Worm (Caenorhabditis elegans) whole organism, L4 larva: ENCODE data around the gene fbxa-151.
A peak's percentile ranks its signal among the peaks of the same experiment; 100 is the strongest.

Experiments
- F10B5.3 ChIP-seq: sonication (generic microtip); optimal IDR thresholded peaks from 2 replicates; lab custom pipeline; 2016; ENCODE audit warnings: mild to moderate bottlenecking, missing genetic modification characterization, missing compliant biosample characterization
- ZK337.2 ChIP-seq: fragments of 200-800 bp; sonication (Bioruptor generic); IDR thresholded peaks from 2 replicates; pipeline ENCODE4 v1.3.6; 2022; ENCODE audit warnings: missing genetic modification reagents, missing genetic modification characterization, missing compliant biosample characterization
- aha-1 ChIP-seq: fragments of 150-350 bp; peaks from one replicate; lab custom pipeline; 2014; ENCODE audit warnings: missing biosample characterization, missing genetic modification characterization
- arid-1 ChIP-seq: fragments of 200-800 bp; sonication (Bioruptor generic); conservative IDR thresholded peaks from 2 replicates; pipeline ENCODE4 v1.3.6; 2022; ENCODE audit warnings: missing genetic modification reagents, missing genetic modification characterization, missing compliant biosample characterization
- attf-4 ChIP-seq: sonication (generic microtip); optimal IDR thresholded peaks from 3 replicates; lab custom pipeline; 2017; ENCODE audit warnings: missing biosample characterization, missing genetic modification characterization
- ceh-20 ChIP-seq: fragments of 200-800 bp; sonication (Bioruptor generic); IDR thresholded peaks from 2 replicates; pipeline ENCODE4 v1.3.6; 2022; ENCODE audit warnings: missing genetic modification reagents, missing genetic modification characterization, missing compliant biosample characterization
- ceh-62 ChIP-seq: sonication (generic microtip); optimal IDR thresholded peaks from 2 replicates; lab custom pipeline; 2017; ENCODE audit warnings: missing biosample characterization, missing genetic modification characterization
- ces-1 ChIP-seq: fragments of 150-350 bp; sonication (generic microtip); optimal IDR thresholded peaks from 4 replicates; lab custom pipeline; 2014; ENCODE audit warnings: missing biosample characterization, missing genetic modification reagents, missing genetic modification characterization
- daf-16 ChIP-seq, 3 experiments: sonication (generic microtip); optimal IDR thresholded peaks; 2 replicates each; lab custom pipeline; 2016 to 2017; ENCODE audit warnings: missing genetic modification characterization in 3 of 3, missing genetic modification reagents in 3 of 3, mild to moderate bottlenecking in 2 of 3, missing compliant biosample characterization in 2 of 3, missing biosample characterization in 1 of 3, moderate library complexity in 1 of 3
- dmd-6 ChIP-seq: fragments of 200-800 bp; sonication (Bioruptor generic); IDR thresholded peaks from 2 replicates; pipeline ENCODE4 v1.3.6; 2022; ENCODE audit warnings: missing genetic modification reagents, missing genetic modification characterization, missing compliant biosample characterization
- dmd-8 ChIP-seq: fragments of 200-800 bp; sonication (Bioruptor generic); IDR thresholded peaks from 2 replicates; pipeline ENCODE4 v1.3.6; 2022; ENCODE audit warnings: missing genetic modification characterization, missing compliant biosample characterization
- dmd-9 ChIP-seq: fragments of 200-800 bp; sonication (Bioruptor generic); IDR thresholded peaks from 2 replicates; pipeline ENCODE4 v1.3.6; 2022; ENCODE audit warnings: missing genetic modification reagents, missing genetic modification characterization, missing compliant biosample characterization
- dpl-1 ChIP-seq: fragments of 150-350 bp; optimal IDR thresholded peaks from 2 replicates; lab custom pipeline; 2014; ENCODE audit warnings: missing biosample characterization, missing genetic modification reagents, missing genetic modification characterization
- dve-1 ChIP-seq: sonication (generic microtip); optimal IDR thresholded peaks from 2 replicates; lab custom pipeline; 2017; ENCODE audit warnings: antibody characterized with exemption, mild to moderate bottlenecking, missing genetic modification characterization, missing compliant biosample characterization; ENCODE audit not compliant: insufficient read depth
- egl-27 ChIP-seq: sonication (generic microtip); optimal IDR thresholded peaks from 3 replicates; lab custom pipeline; 2017; ENCODE audit warnings: missing biosample characterization, missing genetic modification reagents, missing genetic modification characterization
- egl-43 ChIP-seq: fragments of 200-800 bp; sonication (Bioruptor generic); IDR thresholded peaks from 2 replicates; pipeline ENCODE4 v1.3.6; 2022; ENCODE audit warnings: missing genetic modification reagents, missing genetic modification characterization, missing compliant biosample characterization
- fos-1 ChIP-seq: fragments of 150-350 bp; optimal IDR thresholded peaks from 2 replicates; lab custom pipeline; 2014; ENCODE audit warnings: missing biosample characterization, missing genetic modification characterization
- hif-1 ChIP-seq, 2 experiments: sonication (generic microtip); optimal IDR thresholded peaks; 2 replicates each; lab custom pipeline; 2016 to 2017; ENCODE audit warnings: missing compliant biosample characterization in 2 of 2, missing genetic modification characterization in 2 of 2, missing genetic modification reagents in 2 of 2, missing genotype in 2 of 2, mild to moderate bottlenecking in 1 of 2
- hlh-11 ChIP-seq: fragments of 200-800 bp; sonication (Bioruptor generic); optimal IDR thresholded peaks from 2 replicates; lab custom pipeline; 2018; ENCODE audit warnings: mild to moderate bottlenecking, missing genetic modification characterization, missing compliant biosample characterization
- hmg-1.1 ChIP-seq: fragments of 200-800 bp; sonication (Bioruptor generic); IDR thresholded peaks from 2 replicates; pipeline ENCODE4 v1.3.6; 2022; ENCODE audit warnings: missing genetic modification reagents, missing genetic modification characterization, missing compliant biosample characterization
- lin-38 ChIP-seq: fragments of 200-800 bp; sonication (Bioruptor generic); IDR thresholded peaks from 2 replicates; pipeline ENCODE4 v1.3.6; 2022; ENCODE audit warnings: missing genetic modification reagents, missing genetic modification characterization, missing compliant biosample characterization
- lin-39 ChIP-seq: fragments of 150-350 bp; optimal IDR thresholded peaks from 2 replicates; lab custom pipeline; 2014; ENCODE audit warnings: missing biosample characterization, missing genetic modification reagents, missing genetic modification characterization
- lsy-2 ChIP-seq, 2 experiments: fragments of 150-350 bp in 1 of 2; sonication (generic microtip) in 1 of 2; optimal IDR thresholded peaks; 2 replicates each; lab custom pipeline; 2014 to 2017; ENCODE audit warnings: missing biosample characterization in 2 of 2, missing genetic modification characterization in 2 of 2
- madf-5 ChIP-seq, 2 experiments: fragments of 200-800 bp; sonication (Bioruptor generic); IDR thresholded peaks; 2 replicates each; pipeline ENCODE4 v1.3.6; 2022; ENCODE audit warnings: missing compliant biosample characterization in 2 of 2, missing genetic modification characterization in 2 of 2
- madf-9 ChIP-seq: fragments of 200-800 bp; sonication (Bioruptor generic); conservative IDR thresholded peaks from 2 replicates; pipeline ENCODE4 v1.3.6; 2022; ENCODE audit warnings: missing genetic modification reagents, missing genetic modification characterization, missing compliant biosample characterization
- mdl-1 ChIP-seq, 2 experiments: fragments of 150-350 bp in 1 of 2; sonication (generic microtip) in 1 of 2; optimal IDR thresholded peaks; 2 replicates each; lab custom pipeline; 2014 to 2017; ENCODE audit warnings: missing biosample characterization in 2 of 2, missing genetic modification characterization in 2 of 2
- mxl-2 ChIP-seq: fragments of 200-800 bp; sonication (Bioruptor generic); conservative IDR thresholded peaks from 2 replicates; pipeline ENCODE4 v1.3.6; 2022; ENCODE audit warnings: missing genetic modification reagents, missing genetic modification characterization, missing compliant biosample characterization
- nhr-10 ChIP-seq: fragments of 150-350 bp; optimal IDR thresholded peaks from 2 replicates; lab custom pipeline; 2014; ENCODE audit warnings: missing biosample characterization, missing genetic modification characterization
- nhr-102 ChIP-seq: sonication (generic microtip); optimal IDR thresholded peaks from 2 replicates; lab custom pipeline; 2016; ENCODE audit warnings: mild to moderate bottlenecking, missing genetic modification characterization, moderate library complexity, missing compliant biosample characterization
- nhr-11 ChIP-seq: fragments of 150-350 bp; optimal IDR thresholded peaks from 2 replicates; lab custom pipeline; 2014; ENCODE audit warnings: missing biosample characterization, missing genetic modification characterization
- nhr-111 ChIP-seq: fragments of 200-800 bp; sonication (Bioruptor generic); optimal IDR thresholded peaks from 2 replicates; lab custom pipeline; 2018; ENCODE audit warnings: mild to moderate bottlenecking, missing genetic modification characterization, missing compliant biosample characterization
- nhr-237 ChIP-seq: sonication (generic microtip); optimal IDR thresholded peaks from 2 replicates; lab custom pipeline; 2017; ENCODE audit warnings: missing biosample characterization, missing genetic modification characterization
- nhr-25 ChIP-seq: sonication (generic microtip); optimal IDR thresholded peaks from 2 replicates; lab custom pipeline; 2017; ENCODE audit warnings: missing genetic modification characterization, mild to moderate bottlenecking, missing compliant biosample characterization, antibody characterized with exemption, moderate library complexity, borderline replicate concordance; ENCODE audit not compliant: insufficient read depth
- nhr-28 ChIP-seq: fragments of 150-350 bp; optimal IDR thresholded peaks from 2 replicates; lab custom pipeline; 2014; ENCODE audit warnings: missing biosample characterization, missing genetic modification characterization
- nhr-41 ChIP-seq: fragments of 200-800 bp; sonication (Bioruptor generic); IDR thresholded peaks from 2 replicates; pipeline ENCODE4 v1.3.6; 2022; ENCODE audit warnings: missing genetic modification reagents, missing genetic modification characterization, missing compliant biosample characterization
- nhr-42 ChIP-seq: fragments of 200-800 bp; sonication (Bioruptor generic); IDR thresholded peaks from 2 replicates; pipeline ENCODE4 v1.3.6; 2022; ENCODE audit warnings: missing genetic modification characterization, missing compliant biosample characterization
- nhr-6 ChIP-seq: fragments of 150-350 bp; optimal IDR thresholded peaks from 2 replicates; lab custom pipeline; 2014; ENCODE audit warnings: missing biosample characterization, missing genetic modification characterization
- nhr-76 ChIP-seq: fragments of 150-350 bp; optimal IDR thresholded peaks from 2 replicates; lab custom pipeline; 2014; ENCODE audit warnings: missing biosample characterization, missing genetic modification characterization
- nhr-77 ChIP-seq: fragments of 150-350 bp; optimal IDR thresholded peaks from 2 replicates; lab custom pipeline; 2014; ENCODE audit warnings: missing biosample characterization, missing genetic modification characterization
- pqm-1 ChIP-seq: sonication (generic microtip); optimal IDR thresholded peaks from 2 replicates; lab custom pipeline; 2017; ENCODE audit warnings: missing biosample characterization, missing genetic modification characterization
- saeg-2 ChIP-seq: fragments of 200-800 bp; sonication (Bioruptor generic); IDR thresholded peaks from 2 replicates; pipeline ENCODE4 v1.3.6; 2022; ENCODE audit warnings: missing genetic modification reagents, missing genetic modification characterization, missing compliant biosample characterization
- set-16 ChIP-seq: fragments of 200-800 bp; sonication (Bioruptor generic); IDR thresholded peaks from 2 replicates; pipeline ENCODE4 v1.3.6; 2022; ENCODE audit warnings: missing genetic modification reagents, missing genetic modification characterization, missing compliant biosample characterization
- skn-1 ChIP-seq: fragments of 150-350 bp; optimal IDR thresholded peaks from 2 replicates; lab custom pipeline; 2014; ENCODE audit warnings: missing biosample characterization, missing genetic modification characterization
- spr-3 ChIP-seq: fragments of 200-800 bp; sonication (Bioruptor generic); optimal IDR thresholded peaks from 2 replicates; lab custom pipeline; 2018; ENCODE audit warnings: mild to moderate bottlenecking, missing genetic modification characterization, missing compliant biosample characterization
- tra-1 ChIP-seq: fragments of 200-800 bp; sonication (Bioruptor generic); IDR thresholded peaks from 2 replicates; pipeline ENCODE4 v1.3.6; 2022; ENCODE audit warnings: missing genetic modification reagents, missing genetic modification characterization, missing compliant biosample characterization
- unc-130 ChIP-seq: sonication (generic microtip); optimal IDR thresholded peaks from 2 replicates; lab custom pipeline; 2016; ENCODE audit warnings: missing genetic modification reagents, missing genetic modification characterization, missing compliant biosample characterization
- unc-39 ChIP-seq: sonication (generic microtip); optimal IDR thresholded peaks from 2 replicates; lab custom pipeline; 2017; ENCODE audit warnings: missing biosample characterization, missing genetic modification characterization
- unc-62 ChIP-seq, 3 experiments: fragments of 150-350 bp in 1 of 3; sonication (generic microtip); optimal IDR thresholded peaks in 2 of 3; peaks in 1 of 3; 1 replicate in 1 of 3; 2 replicates in 2 of 3; lab custom pipeline; 2014 to 2017; ENCODE audit warnings: missing biosample characterization in 3 of 3, missing genetic modification characterization in 3 of 3, missing genetic modification reagents in 3 of 3, missing genotype in 1 of 3
- zfp-3 ChIP-seq: fragments of 200-800 bp; sonication (Bioruptor generic); conservative IDR thresholded peaks from 2 replicates; pipeline ENCODE4 v1.3.6; 2022; ENCODE audit warnings: missing genetic modification reagents, missing genetic modification characterization, missing compliant biosample characterization
- zip-11 ChIP-seq: fragments of 200-800 bp; sonication (Bioruptor generic); IDR thresholded peaks from 2 replicates; pipeline ENCODE4 v1.3.6; 2022; ENCODE audit warnings: missing genetic modification characterization, missing compliant biosample characterization
- zip-2 ChIP-seq: fragments of 150-350 bp; optimal IDR thresholded peaks from 2 replicates; lab custom pipeline; 2014; ENCODE audit warnings: missing biosample characterization, missing genetic modification characterization
- ztf-7 ChIP-seq: fragments of 150-350 bp; optimal IDR thresholded peaks from 2 replicates; lab custom pipeline; 2014; ENCODE audit warnings: missing biosample characterization, missing genetic modification characterization

Gene fbxa-151

DNA sequence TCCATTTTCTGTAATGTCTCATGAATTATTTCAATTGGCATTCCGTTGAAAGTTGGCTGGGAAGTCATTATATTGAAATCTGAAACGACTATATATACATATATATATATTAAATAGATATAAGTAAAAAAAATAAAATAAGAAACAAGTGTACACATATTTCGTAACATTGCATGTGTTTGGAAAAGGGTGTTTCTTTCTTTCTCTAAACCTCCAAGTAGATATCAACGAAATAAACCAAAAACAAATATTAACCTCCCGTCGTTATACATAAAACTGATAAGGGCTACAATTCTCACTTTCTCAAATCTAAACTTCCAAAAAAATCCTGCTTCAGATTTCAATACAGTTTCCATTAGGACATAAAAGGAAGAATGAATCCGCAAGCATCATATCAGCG is 41.5 kb upstream of the fbxa-151 start, which contains the start of gene fbxa-79:
Gene fbxa-79 (minus strand): TSS at position 86 of the 400 bp plus-strand sequence.
- TF ChIP-seq ceh-20 (GFP tag; lab: Robert Waterston, UW) (no peak), nhr-42 (no peak), nhr-28 (tag; lab: Kevin White, UChicago) (peak; percentile 78), set-16 (GFP tag; lab: Robert Waterston, UW) (no peak), spr-3 (GFP tag; lab: Kevin White, UChicago) (no peak), zfp-3 (no peak), ces-1 (no peak), hmg-1.1 (GFP tag; lab: Robert Waterston, UW) (no peak), nhr-76 (tag; lab: Kevin White, UChicago) (no peak), hif-1 (tag; optimal IDR thresholded peaks at IDR 0.05; lab: Kevin White, UChicago) (no peak), saeg-2 (GFP tag; lab: Robert Waterston, UW) (no peak), ceh-62 (no peak), mdl-1 (tag; optimal IDR thresholded peaks at IDR 0.05; lab: Kevin White, UChicago) (no peak), nhr-11 (tag; lab: Kevin White, UChicago) (no peak), nhr-237 (tag; lab: Kevin White, UChicago) (no peak), tra-1 (GFP tag; lab: Robert Waterston, UW) (no peak), egl-27 (tag; lab: Kevin White, UChicago) (no peak), lsy-2 (tag; optimal IDR thresholded peaks at IDR 0.05; lab: Kevin White, UChicago) (no peak), zip-11 (GFP tag; lab: Robert Waterston, UW) (no peak), unc-130 (GFP tag; lab: Kevin White, UChicago) (no peak), zip-2 (peak; percentile 91), unc-39 (tag; lab: Kevin White, UChicago) (no peak), madf-9 (no peak), dmd-9 (GFP tag; lab: Robert Waterston, UW) (no peak), unc-62 (GFP tag; optimal IDR thresholded peaks at IDR 0.05 in 1 of 2; lab: Kevin White, UChicago) (peak in 1 of 2 experiments; percentile 25), unc-62 (tag; optimal IDR thresholded peaks at IDR 0.05; lab: Kevin White, UChicago) (no peak), egl-43 (GFP tag; lab: Robert Waterston, UW) (no peak), nhr-10 (tag; lab: Kevin White, UChicago) (no peak), dve-1 (peak; percentile 38), nhr-6 (tag; lab: Kevin White, UChicago) (no peak), nhr-102 (tag; lab: Kevin White, UChicago) (no peak), nhr-41 (GFP tag; lab: Robert Waterston, UW) (no peak), ztf-7 (peak; percentile 66), F10B5.3 (tag; lab: Kevin White, UChicago) (no peak), nhr-77 (tag; lab: Kevin White, UChicago) (no peak), lin-39 (tag; lab: Kevin White, UChicago) (no peak), dmd-8 (no peak), madf-5 (GFP tag; IDR thresholded peaks at IDR 0.05; lab: Robert Waterston, UW) (no peak), dpl-1 (GFP tag; lab: Kevin White, UChicago) (no peak), aha-1 (tag; lab: Kevin White, UChicago) (peak; percentile 1), pqm-1 (tag; lab: Kevin White, UChicago) (peak; percentile 86), nhr-111 (GFP tag; lab: Kevin White, UChicago) (no peak), fos-1 (tag; lab: Kevin White, UChicago) (no peak), mxl-2 (no peak), daf-16 (GFP tag; optimal IDR thresholded peaks at IDR 0.05; lab: Kevin White, UChicago) (no peak), daf-16 (tag; optimal IDR thresholded peaks at IDR 0.05; lab: Kevin White, UChicago) (peak; percentile 71), attf-4 (tag; lab: Kevin White, UChicago) (no peak), arid-1 (GFP tag; lab: Robert Waterston, UW) (no peak), skn-1 (no peak), ZK337.2 (GFP tag; lab: Robert Waterston, UW) (no peak), lin-38 (GFP tag; lab: Robert Waterston, UW) (no peak), hlh-11 (tag; lab: Kevin White, UChicago) (peak; percentile 31), dmd-6 (peak; percentile 22; the same call in 1 of the 2 replicates), nhr-25 (tag; lab: Kevin White, UChicago) (no peak)
